Fruit fly (Drosophila melanogaster) whole organism, embryonic: Measurements from ENCODE around the gene CG1161.

Source experiments
- Adf1 ChIP-seq: fragments of 200-800 bp; sonication (Bioruptor generic); IDR thresholded peaks from 2 replicates; pipeline ENCODE4 v1.3.6; 2022; ENCODE audit warnings: missing biosample characterization, missing genetic modification characterization
- B-H1 ChIP-seq: fragments of 200-800 bp; sonication (Bioruptor generic); IDR thresholded peaks from 3 replicates; pipeline ENCODE4 v1.3.6; 2022; ENCODE audit warnings: missing biosample characterization, missing genetic modification characterization
- Bdp1 ChIP-seq: fragments of 200-800 bp; sonication (Bioruptor generic); optimal IDR thresholded peaks from 3 replicates; lab custom pipeline; 2016; ENCODE audit warnings: missing biosample characterization, missing genetic modification characterization
- BtbVII ChIP-seq: fragments of 200-800 bp; sonication (Bioruptor generic); optimal IDR thresholded peaks from 3 replicates; lab custom pipeline; 2017; ENCODE audit warnings: missing biosample characterization, mild to moderate bottlenecking, missing genetic modification characterization
- CG10543 ChIP-seq: fragments of 200-800 bp; sonication (Bioruptor generic); optimal IDR thresholded peaks from 3 replicates; lab custom pipeline; 2017; ENCODE audit warnings: missing biosample characterization, mild to moderate bottlenecking, missing genetic modification characterization, moderate library complexity
- CG12299 ChIP-seq: fragments of 200-800 bp; sonication (Bioruptor generic); optimal IDR thresholded peaks from 2 replicates; lab custom pipeline; 2018; ENCODE audit warnings: missing biosample characterization, mild to moderate bottlenecking, missing genetic modification characterization
- CG12391 ChIP-seq: fragments of 200-800 bp; sonication (Bioruptor generic); optimal IDR thresholded peaks from 3 replicates; lab custom pipeline; 2018; ENCODE audit warnings: missing biosample characterization, mild to moderate bottlenecking, missing genetic modification characterization, moderate library complexity
- CG13296 ChIP-seq: fragments of 200-800 bp; sonication (Bioruptor generic); optimal IDR thresholded peaks from 3 replicates; lab custom pipeline; 2018; ENCODE audit warnings: missing biosample characterization, mild to moderate bottlenecking, missing genetic modification characterization
- CG13894 ChIP-seq: fragments of 200-800 bp; sonication (Bioruptor generic); optimal IDR thresholded peaks from 3 replicates; lab custom pipeline; 2018; ENCODE audit warnings: missing biosample characterization, mild to moderate bottlenecking, missing genetic modification characterization, moderate library complexity
- CG14441 ChIP-seq: fragments of 200-800 bp; sonication (Bioruptor generic); IDR thresholded peaks from 2 replicates; pipeline ENCODE4 v1.3.6; 2022; ENCODE audit warnings: missing biosample characterization, missing genetic modification characterization
- CG15011 ChIP-seq: fragments of 200-800 bp; sonication (Bioruptor generic); optimal IDR thresholded peaks from 3 replicates; lab custom pipeline; 2018; ENCODE audit warnings: missing biosample characterization, mild to moderate bottlenecking, missing genetic modification characterization
- CG15601 ChIP-seq: fragments of 200-800 bp; sonication (Bioruptor generic); optimal IDR thresholded peaks from 3 replicates; lab custom pipeline; 2019; ENCODE audit warnings: missing biosample characterization, mild to moderate bottlenecking, missing genetic modification characterization, moderate library complexity
- CG15696 ChIP-seq: fragments of 200-800 bp; sonication (Bioruptor generic); optimal IDR thresholded peaks from 2 replicates; lab custom pipeline; 2019; ENCODE audit warnings: missing biosample characterization, mild to moderate bottlenecking, missing genetic modification characterization, moderate library complexity
- CG1647 ChIP-seq: fragments of 200-800 bp; sonication (Bioruptor generic); optimal IDR thresholded peaks from 3 replicates; lab custom pipeline; 2016; ENCODE audit warnings: missing biosample characterization, missing genetic modification characterization
- CG2199 ChIP-seq: fragments of 200-800 bp; sonication (Bioruptor generic); IDR thresholded peaks from 3 replicates; pipeline ENCODE4 v1.3.6; 2022; ENCODE audit warnings: missing biosample characterization, missing genetic modification characterization
- CG2889 ChIP-seq: fragments of 200-800 bp; sonication (Bioruptor generic); IDR thresholded peaks from 3 replicates; pipeline ENCODE4 v1.3.6; 2022; ENCODE audit warnings: missing biosample characterization, missing genetic modification characterization
- CG4707 ChIP-seq: fragments of 200-800 bp; sonication (Bioruptor generic); optimal IDR thresholded peaks from 2 replicates; lab custom pipeline; 2018; ENCODE audit warnings: missing biosample characterization, mild to moderate bottlenecking, missing genetic modification characterization, moderate library complexity
- CG7839 ChIP-seq: fragments of 200-800 bp; sonication (Bioruptor generic); optimal IDR thresholded peaks from 3 replicates; lab custom pipeline; 2018; ENCODE audit warnings: missing biosample characterization, mild to moderate bottlenecking, missing genetic modification characterization, moderate library complexity
- CG7987 ChIP-seq: fragments of 200-800 bp; sonication (Bioruptor generic); optimal IDR thresholded peaks from 2 replicates; lab custom pipeline; 2018; ENCODE audit warnings: missing biosample characterization, mild to moderate bottlenecking, missing genetic modification characterization, moderate library complexity
- CG9727 ChIP-seq: fragments of 200-800 bp; sonication (Bioruptor generic); optimal IDR thresholded peaks from 3 replicates; lab custom pipeline; 2017; ENCODE audit warnings: missing biosample characterization, mild to moderate bottlenecking, missing genetic modification characterization
- CG9817 ChIP-seq: fragments of 200-800 bp; sonication (Bioruptor generic); optimal IDR thresholded peaks from 2 replicates; lab custom pipeline; 2018; ENCODE audit warnings: missing biosample characterization, mild to moderate bottlenecking, missing genetic modification characterization, moderate library complexity
- Drgx ChIP-seq: fragments of 200-800 bp; sonication (Bioruptor generic); IDR thresholded peaks from 2 replicates; pipeline ENCODE4 v1.3.6; 2022; ENCODE audit warnings: missing biosample characterization, missing genetic modification characterization
- HLHmδ ChIP-seq: fragments of 200-800 bp; sonication (Bioruptor generic); optimal IDR thresholded peaks from 2 replicates; lab custom pipeline; 2018; ENCODE audit warnings: missing biosample characterization, mild to moderate bottlenecking, missing genetic modification characterization, moderate library complexity
- Lhr ChIP-seq: fragments of 200-800 bp; sonication (Bioruptor generic); optimal IDR thresholded peaks from 3 replicates; lab custom pipeline; 2017; ENCODE audit warnings: mild to moderate bottlenecking, missing biosample characterization, missing genetic modification reagents, missing genetic modification characterization
- MBD-R2 ChIP-seq: fragments of 200-800 bp; sonication (Bioruptor generic); IDR thresholded peaks from 2 replicates; pipeline ENCODE4 v1.3.6; 2022; ENCODE audit warnings: missing biosample characterization, missing genetic modification characterization
- MTF-1 ChIP-seq: fragments of 200-800 bp; sonication (Bioruptor generic); optimal IDR thresholded peaks from 2 replicates; lab custom pipeline; 2018; ENCODE audit warnings: missing biosample characterization, mild to moderate bottlenecking, missing genetic modification characterization, borderline replicate concordance
- Mad ChIP-seq: fragments of 200-800 bp; sonication (Bioruptor generic); optimal IDR thresholded peaks from 2 replicates; lab custom pipeline; 2016; ENCODE audit warnings: missing biosample characterization, missing genetic modification characterization
- Max ChIP-seq: fragments of 200-800 bp; sonication (Bioruptor generic); optimal IDR thresholded peaks from 2 replicates; lab custom pipeline; 2016; ENCODE audit warnings: missing biosample characterization, mild to moderate bottlenecking, missing genetic modification characterization
- NC2β ChIP-seq: fragments of 200-800 bp; sonication (Bioruptor generic); optimal IDR thresholded peaks from 2 replicates; lab custom pipeline; 2016; ENCODE audit warnings: missing biosample characterization, missing genetic modification characterization
- Ptx1 ChIP-seq: fragments of 200-800 bp; sonication (Bioruptor generic); IDR thresholded peaks from 2 replicates; pipeline ENCODE4 v1.3.6; 2022; ENCODE audit warnings: missing biosample characterization, missing genetic modification characterization
- Ravus ChIP-seq: fragments of 200-800 bp; sonication (Bioruptor generic); IDR thresholded peaks from 2 replicates; pipeline ENCODE4 v1.3.6; 2022; ENCODE audit warnings: missing biosample characterization, missing genetic modification characterization
- ash1 ChIP-seq: fragments of 200-800 bp; sonication (Bioruptor generic); optimal IDR thresholded peaks from 2 replicates; lab custom pipeline; 2018; ENCODE audit warnings: missing biosample characterization, mild to moderate bottlenecking, missing genetic modification characterization
- bab2 ChIP-seq: fragments of 200-800 bp; sonication (Bioruptor generic); optimal IDR thresholded peaks from 2 replicates; lab custom pipeline; 2016; ENCODE audit warnings: missing biosample characterization, missing genetic modification characterization
- bsh ChIP-seq, 2 experiments: fragments of 200-800 bp; sonication (Bioruptor generic); optimal IDR thresholded peaks; 2 replicates each; lab custom pipeline; 2017 to 2018; ENCODE audit warnings: mild to moderate bottlenecking in 2 of 2, missing biosample characterization in 2 of 2, missing genetic modification characterization in 2 of 2, moderate library complexity in 1 of 2
- corto ChIP-seq: fragments of 200-800 bp; sonication (Bioruptor generic); optimal IDR thresholded peaks from 2 replicates; lab custom pipeline; 2016; ENCODE audit warnings: missing biosample characterization, mild to moderate bottlenecking, missing genetic modification characterization, moderate library complexity
- crp ChIP-seq, 2 experiments: fragments of 200-800 bp; sonication (Bioruptor generic); optimal IDR thresholded peaks; 2 replicates in 1 of 2; 3 replicates in 1 of 2; lab custom pipeline; 2017; ENCODE audit warnings: missing biosample characterization in 2 of 2, missing genetic modification characterization in 2 of 2, mild to moderate bottlenecking in 1 of 2, moderate library complexity in 1 of 2
- dati ChIP-seq: fragments of 200-800 bp; sonication (Bioruptor generic); IDR thresholded peaks from 2 replicates; pipeline ENCODE4 v1.3.6; 2022; ENCODE audit warnings: missing biosample characterization, missing genetic modification characterization
- dmrt99B ChIP-seq: fragments of 200-800 bp; sonication (Bioruptor generic); optimal IDR thresholded peaks from 2 replicates; lab custom pipeline; 2018; ENCODE audit warnings: missing biosample characterization, mild to moderate bottlenecking, missing genetic modification characterization, moderate library complexity
- ems ChIP-seq: fragments of 200-800 bp; sonication (Bioruptor generic); optimal IDR thresholded peaks from 3 replicates; lab custom pipeline; 2016; ENCODE audit warnings: missing biosample characterization, missing genetic modification characterization
- esg ChIP-seq: fragments of 200-800 bp; sonication (Bioruptor generic); conservative IDR thresholded peaks from 2 replicates; pipeline ENCODE4 v1.3.6; 2022; ENCODE audit warnings: missing biosample characterization, missing genetic modification characterization
- gt ChIP-seq: fragments of 200-800 bp; sonication (Bioruptor generic); IDR thresholded peaks from 2 replicates; pipeline ENCODE4 v1.3.6; 2022; ENCODE audit warnings: missing biosample characterization, missing genetic modification characterization
- kah ChIP-seq: fragments of 200-800 bp; sonication (Bioruptor generic); optimal IDR thresholded peaks from 2 replicates; lab custom pipeline; 2018; ENCODE audit warnings: missing biosample characterization, mild to moderate bottlenecking, missing genetic modification characterization
- lola ChIP-seq, 3 experiments: fragments of >200 bp in 2 of 3; fragments of 200-800 bp in 1 of 3; sonication (Bioruptor generic) in 1 of 3; optimal IDR thresholded peaks; 2 replicates each; lab custom pipeline; 2017 to 2019; ENCODE audit warnings: missing biosample characterization in 3 of 3, missing genetic modification characterization in 3 of 3, mild to moderate bottlenecking in 1 of 3, moderate library complexity in 1 of 3
- nau ChIP-seq: fragments of 200-800 bp; sonication (Bioruptor generic); optimal IDR thresholded peaks from 3 replicates; lab custom pipeline; 2017; ENCODE audit warnings: missing biosample characterization, mild to moderate bottlenecking, missing genetic modification characterization, missing genetic modification reagents
- odd ChIP-seq: fragments of 200-800 bp; sonication (Bioruptor generic); optimal IDR thresholded peaks from 2 replicates; lab custom pipeline; 2017; ENCODE audit warnings: missing biosample characterization, mild to moderate bottlenecking, missing genetic modification characterization
- pnt ChIP-seq: fragments of 200-800 bp; sonication (Bioruptor generic); optimal IDR thresholded peaks from 3 replicates; lab custom pipeline; 2016; ENCODE audit warnings: missing biosample characterization, missing genetic modification characterization
- row ChIP-seq: fragments of 200-800 bp; sonication (Bioruptor generic); IDR thresholded peaks from 3 replicates; pipeline ENCODE4 v1.3.6; 2022; ENCODE audit warnings: missing biosample characterization, missing genetic modification characterization
- salm ChIP-seq: fragments of 200-800 bp; sonication (Bioruptor generic); optimal IDR thresholded peaks from 2 replicates; lab custom pipeline; 2018; ENCODE audit warnings: missing biosample characterization, mild to moderate bottlenecking, missing genetic modification characterization
- tin ChIP-seq: fragments of 200-800 bp; sonication (Bioruptor generic); optimal IDR thresholded peaks from 3 replicates; lab custom pipeline; 2016; ENCODE audit warnings: missing biosample characterization, missing genetic modification characterization

CG1161 gene

dm6 chr3R:5319059-5319785 lies 35.7 kb upstream of the CG1161 start (continued):
- TF ChIP-seq CG15601 (peak; percentile 77), row (GFP tag; lab: Robert Waterston, UW) (no peak), nau (GFP tag; lab: Kevin White, UChicago) (peak; percentile 30), CG13296 (GFP tag; lab: Kevin White, UChicago) (no peak), CG2199 (GFP tag; lab: Robert Waterston, UW) (no peak), CG7839 (tag; lab: Kevin White, UChicago) (peak; percentile 7), lola (GFP tag; optimal IDR thresholded peaks at IDR 0.05; lab: Kevin White, UChicago) (peak in 1 of 3 experiments; percentile 56), MBD-R2 (GFP tag; lab: Robert Waterston, UW) (no peak), HLHmδ (no peak), BtbVII (GFP tag; lab: Kevin White, UChicago) (peak; percentile 16), CG9817 (tag; lab: Kevin White, UChicago) (no peak), gt (GFP tag; lab: Robert Waterston, UW) (no peak), salm (tag; lab: Kevin White, UChicago) (no peak), pnt (GFP tag; lab: Kevin White, UChicago) (no peak), odd (peak; percentile 71), CG15011 (GFP tag; lab: Kevin White, UChicago) (peak; percentile 33), B-H1 (GFP tag; lab: Robert Waterston, UW) (no peak), corto (GFP tag; lab: Kevin White, UChicago) (no peak), Mad (no peak), CG12391 (tag; lab: Kevin White, UChicago) (peak; percentile 31), ems (GFP tag; lab: Kevin White, UChicago) (no peak), kah (GFP tag; lab: Kevin White, UChicago) (peak; percentile 0), esg (no peak), tin (GFP tag; lab: Kevin White, UChicago) (peak; percentile 6), CG15696 (tag; lab: Kevin White, UChicago) (peak; percentile 89), CG2889 (GFP tag; lab: Robert Waterston, UW) (no peak), Drgx (GFP tag; lab: Robert Waterston, UW) (no peak), Adf1 (GFP tag; lab: Robert Waterston, UW) (no peak), CG4707 (peak; percentile 50), CG9727 (GFP tag; lab: Kevin White, UChicago) (peak; percentile 78), Bdp1 (GFP tag; lab: Kevin White, UChicago) (peak; percentile 8), MTF-1 (peak; percentile 72), Ravus (no peak), bab2 (GFP tag; lab: Kevin White, UChicago) (peak; percentile 53), Max (no peak), NC2β (peak; percentile 46), CG1647 (GFP tag; lab: Kevin White, UChicago) (no peak), Lhr (GFP tag; lab: Kevin White, UChicago) (peak; percentile 56), bsh (GFP tag; optimal IDR thresholded peaks at IDR 0.05; lab: Kevin White, UChicago) (peak in 1 of 2 experiments; percentile 59), CG12299 (tag; lab: Kevin White, UChicago) (peak; percentile 40), dati (no peak), dmrt99B (tag; lab: Kevin White, UChicago) (peak; percentile 11), CG13894 (peak; percentile 51), crp (GFP tag; optimal IDR thresholded peaks at IDR 0.05; lab: Kevin White, UChicago) (no peak), ash1 (GFP tag; lab: Kevin White, UChicago) (no peak), Ptx1 (GFP tag; lab: Robert Waterston, UW) (no peak), CG7987 (GFP tag; lab: Kevin White, UChicago) (peak; percentile 34), CG10543 (GFP tag; lab: Kevin White, UChicago) (peak; percentile 13), CG14441 (no peak)
